Worm (Caenorhabditis elegans) whole organism, L4 larva: ENCODE measurements around the gene srx-102.

Experiments
- F10B5.3 ChIP-seq: sonication (generic microtip); optimal IDR thresholded peaks from 2 replicates; lab custom pipeline; 2016; ENCODE audit warnings: mild to moderate bottlenecking, missing genetic modification characterization, missing compliant biosample characterization
- F44E2.7 ChIP-seq: fragments of 200-800 bp; sonication (Bioruptor generic); IDR thresholded peaks from 2 replicates; pipeline ENCODE4 v2.1.2; 2022; ENCODE audit warnings: missing genetic modification characterization, missing compliant biosample characterization
- F49E8.2 ChIP-seq: sonication (generic microtip); optimal IDR thresholded peaks from 2 replicates; lab custom pipeline; 2016; ENCODE audit warnings: missing compliant biosample characterization, mild to moderate bottlenecking, missing genetic modification characterization, borderline replicate concordance
- ctbp-1 ChIP-seq: fragments of 200-800 bp; sonication (Bioruptor generic); IDR thresholded peaks from 2 replicates; pipeline ENCODE4 v1.3.6; 2022; ENCODE audit warnings: missing genetic modification reagents, missing genetic modification characterization, missing compliant biosample characterization
- fkh-10 ChIP-seq: fragments of 150-350 bp; optimal IDR thresholded peaks from 2 replicates; lab custom pipeline; 2014; ENCODE audit warnings: missing biosample characterization, missing genetic modification reagents, missing genetic modification characterization
- fos-1 ChIP-seq: fragments of 150-350 bp; optimal IDR thresholded peaks from 2 replicates; lab custom pipeline; 2014; ENCODE audit warnings: missing biosample characterization, missing genetic modification characterization
- gei-8 ChIP-seq: fragments of 200-800 bp; sonication (Bioruptor generic); optimal IDR thresholded peaks from 2 replicates; lab custom pipeline; 2018; ENCODE audit warnings: mild to moderate bottlenecking, missing genetic modification characterization, missing compliant biosample characterization
- nhr-10 ChIP-seq: fragments of 150-350 bp; optimal IDR thresholded peaks from 2 replicates; lab custom pipeline; 2014; ENCODE audit warnings: missing biosample characterization, missing genetic modification characterization
- nhr-102 ChIP-seq: sonication (generic microtip); optimal IDR thresholded peaks from 2 replicates; lab custom pipeline; 2016; ENCODE audit warnings: mild to moderate bottlenecking, missing genetic modification characterization, moderate library complexity, missing compliant biosample characterization
- nhr-237 ChIP-seq: sonication (generic microtip); optimal IDR thresholded peaks from 2 replicates; lab custom pipeline; 2017; ENCODE audit warnings: missing biosample characterization, missing genetic modification characterization
- nhr-77 ChIP-seq: fragments of 150-350 bp; optimal IDR thresholded peaks from 2 replicates; lab custom pipeline; 2014; ENCODE audit warnings: missing biosample characterization, missing genetic modification characterization

- TF ChIP-seq gei-8 (no peak), nhr-10 (no peak), F44E2.7 (GFP tag; lab: Robert Waterston, UW) (no peak), fos-1 (tag; lab: Kevin White, UChicago) (no peak), fkh-10 (GFP tag; lab: Kevin White, UChicago) (no peak), F10B5.3 (tag; lab: Kevin White, UChicago) (no peak), ctbp-1 (GFP tag; lab: Robert Waterston, UW) (no peak), nhr-237 (no peak), nhr-102 (no peak), nhr-77 (tag; lab: Kevin White, UChicago) (no peak), F49E8.2 (tag; lab: Kevin White, UChicago) (no peak)
Measured at ce11 chrII:3684487-3685067, 10.0 kb downstream of the srx-102 start.
